Worm (Caenorhabditis elegans) whole organism, midembryonic: Measurements from ENCODE around the gene ugt-1.

Source experiments
- T22C8.4 ChIP-seq: fragments of 200-800 bp; sonication (Bioruptor generic); IDR thresholded peaks from 2 replicates; pipeline ENCODE4 v1.3.6; 2022; ENCODE audit warnings: missing genetic modification characterization, missing compliant biosample characterization
- cog-1 ChIP-seq: sonication (generic microtip); optimal IDR thresholded peaks from 2 replicates; lab custom pipeline; 2016; ENCODE audit warnings: missing genetic modification characterization, missing compliant biosample characterization
- flt-1 ChIP-seq: fragments of 200-800 bp; sonication (Bioruptor generic); IDR thresholded peaks from 2 replicates; pipeline ENCODE4 v1.3.6; 2022; ENCODE audit warnings: missing genetic modification characterization, missing compliant biosample characterization
- klf-2 ChIP-seq: fragments of 200-800 bp; sonication (Bioruptor generic); conservative IDR thresholded peaks from 2 replicates; pipeline ENCODE4 v1.3.6; 2022; ENCODE audit warnings: missing genetic modification reagents, missing genetic modification characterization, missing compliant biosample characterization
- med-1 ChIP-seq: sonication (generic microtip); optimal IDR thresholded peaks from 2 replicates; lab custom pipeline; 2017; ENCODE audit warnings: missing genetic modification characterization, mild to moderate bottlenecking, missing compliant biosample characterization, antibody characterized with exemption, missing genetic modification reagents; ENCODE audit not compliant: insufficient read depth
- ref-1 ChIP-seq: fragments of 200-800 bp; sonication (Bioruptor generic); conservative IDR thresholded peaks from 2 replicates; pipeline ENCODE4 v1.3.6; 2022; ENCODE audit warnings: missing genetic modification reagents, missing genetic modification characterization, missing compliant biosample characterization
- tab-1 ChIP-seq: fragments of 200-800 bp; sonication (Bioruptor generic); IDR thresholded peaks from 2 replicates; pipeline ENCODE4 v1.3.6; 2022; ENCODE audit warnings: missing genetic modification characterization, missing compliant biosample characterization
- ztf-23 ChIP-seq: fragments of 200-800 bp; sonication (Bioruptor generic); IDR thresholded peaks from 2 replicates; pipeline ENCODE4 v1.3.6; 2022; ENCODE audit warnings: missing genetic modification reagents, missing genetic modification characterization, missing compliant biosample characterization
- ztf-29 ChIP-seq: fragments of 200-800 bp; sonication (Bioruptor generic); IDR thresholded peaks from 2 replicates; pipeline ENCODE4 v1.3.6; 2022; ENCODE audit warnings: missing genetic modification reagents, missing genetic modification characterization, missing compliant biosample characterization

Gene ugt-1

DNA sequence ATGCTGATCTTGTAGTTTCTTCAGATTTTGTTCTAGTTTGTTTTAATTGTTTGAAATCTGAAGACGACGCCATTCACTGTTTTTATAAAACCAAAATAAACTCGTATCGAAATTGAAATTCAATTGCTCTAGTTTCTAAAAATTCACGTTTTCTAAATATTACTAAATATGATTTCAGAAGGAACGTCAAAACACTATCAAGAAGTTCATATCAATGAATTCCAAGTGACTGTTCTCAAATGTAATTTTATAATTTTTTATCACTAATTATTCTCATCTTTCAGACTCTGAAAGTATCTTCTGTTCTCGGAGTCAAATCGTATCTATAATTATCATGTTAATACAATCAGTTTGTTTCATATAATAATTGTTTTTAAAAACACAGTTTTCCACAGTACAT is 45.3 kb downstream of the ugt-1 start, which contains the start of gene snf-10:
TSS of gene snf-10 (minus strand) at position 101 of the 400 bp plus-strand sequence.
- TF ChIP-seq cog-1 (tag; lab: Kevin White, UChicago) (no peak), ztf-29 (GFP tag; lab: Robert Waterston, UW) (no peak), ztf-23 (GFP tag; lab: Robert Waterston, UW) (no peak), klf-2 (GFP tag; lab: Robert Waterston, UW) (no peak), flt-1 (no peak), tab-1 (GFP tag; lab: Robert Waterston, UW) (no peak), med-1 (GFP tag; lab: Kevin White, UChicago) (no peak), T22C8.4 (no peak), ref-1 (no peak)

DNA sequence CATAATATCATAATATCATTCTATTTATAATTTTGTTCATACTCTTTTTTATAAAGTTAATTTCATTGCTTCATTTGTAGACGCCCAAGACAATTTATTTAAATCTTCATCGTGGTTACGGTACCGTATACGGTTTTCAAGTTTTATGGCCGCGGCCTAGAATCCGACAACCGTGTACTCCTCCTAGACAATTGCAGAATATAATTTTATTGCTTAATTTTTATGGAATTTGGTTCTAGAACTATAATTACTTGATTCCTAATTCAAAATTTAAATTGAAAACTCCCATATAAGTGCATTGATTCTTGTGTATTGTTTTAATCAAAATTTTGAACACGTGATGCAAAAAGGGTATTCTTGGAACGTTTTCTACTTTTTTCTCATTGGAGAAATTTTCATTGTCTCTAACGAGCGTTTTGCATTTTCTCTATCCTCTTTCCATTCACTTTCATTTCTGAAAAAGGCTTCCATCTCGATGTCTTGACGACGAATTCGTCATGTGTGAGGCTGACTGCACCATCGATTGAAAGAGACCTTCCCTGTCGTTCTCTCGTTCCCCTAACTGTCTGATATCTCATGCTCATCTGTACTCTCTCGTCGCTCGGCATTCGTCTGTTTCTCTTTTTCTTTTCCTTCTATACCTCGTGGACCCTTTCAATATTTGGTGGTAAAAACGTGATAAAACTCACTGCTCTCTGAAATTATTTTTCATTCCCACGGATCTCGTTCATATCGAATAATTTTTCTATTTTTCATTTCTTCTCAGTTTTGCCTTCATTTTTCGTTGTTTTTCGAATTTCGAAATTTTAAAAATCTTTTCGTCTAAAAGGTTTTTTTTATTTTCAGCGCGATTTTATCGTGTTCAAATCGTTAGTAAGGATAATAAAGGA is 45.9 kb downstream of the ugt-1 start, which contains the start of gene pap-1:
TSS of gene pap-1 (plus strand) at position 840 of the 890 bp plus-strand sequence.
- peak; percentile 73 for TF ChIP-seq T22C8.4
- TF ChIP-seq klf-2 (GFP tag; lab: Robert Waterston, UW) = no peak
